Worm (Caenorhabditis elegans) whole organism, L1 larva: Measurements from ENCODE around the gene sam-10.

Experiments
- aha-1 ChIP-seq: fragments of 150-350 bp; optimal IDR thresholded peaks from 2 replicates; lab custom pipeline; 2014; ENCODE audit warnings: missing biosample characterization, missing genetic modification characterization
- ama-1 ChIP-seq: fragments of 150-350 bp; optimal IDR thresholded peaks from 2 replicates; lab custom pipeline; 2014
- ceh-8 ChIP-seq: fragments of 200-800 bp; sonication (Bioruptor generic); optimal IDR thresholded peaks from 2 replicates; lab custom pipeline; 2018; ENCODE audit warnings: mild to moderate bottlenecking, missing genetic modification characterization, moderate library complexity, missing compliant biosample characterization
- ceh-82 ChIP-seq, 3 experiments: fragments of 150-350 bp in 1 of 3; sonication (generic microtip) in 2 of 3; optimal IDR thresholded peaks; 2 replicates each; lab custom pipeline; 2014 to 2017; ENCODE audit warnings: missing biosample characterization in 3 of 3, missing genetic modification characterization in 3 of 3
- ceh-88 ChIP-seq: fragments of 200-800 bp; sonication (Bioruptor generic); IDR thresholded peaks from 2 replicates; pipeline ENCODE4 v1.3.6; 2022; ENCODE audit warnings: missing genetic modification characterization, missing compliant biosample characterization
- dsc-1 ChIP-seq: sonication (generic microtip); optimal IDR thresholded peaks from 2 replicates; lab custom pipeline; 2016; ENCODE audit warnings: mild to moderate bottlenecking, missing genetic modification characterization, missing compliant biosample characterization
- egl-13 ChIP-seq: sonication (generic microtip); optimal IDR thresholded peaks from 2 replicates; lab custom pipeline; 2016; ENCODE audit warnings: missing genotype, missing genetic modification reagents, missing genetic modification characterization, missing compliant biosample characterization
- egl-27 ChIP-seq, 2 experiments: fragments of 150-350 bp in 1 of 2; sonication (generic microtip); optimal IDR thresholded peaks; 3 replicates each; lab custom pipeline; 2017 to 2018; ENCODE audit warnings: missing biosample characterization in 2 of 2, missing genetic modification characterization in 2 of 2, missing genetic modification reagents in 2 of 2
- elt-3 ChIP-seq, 6 experiments: fragments of 150-350 bp in 1 of 6; sonication (generic microtip); optimal IDR thresholded peaks; 2 replicates each; lab custom pipeline; 2017 to 2018; ENCODE audit warnings: missing biosample characterization in 6 of 6, missing genetic modification characterization in 6 of 6, inconsistent platforms in 1 of 6
- ets-5 ChIP-seq: fragments of 200-800 bp; sonication (Bioruptor generic); IDR thresholded peaks from 2 replicates; pipeline ENCODE4 v1.3.6; 2022; ENCODE audit warnings: missing genetic modification characterization, missing compliant biosample characterization
- fkh-10 ChIP-seq: sonication (generic microtip); optimal IDR thresholded peaks from 2 replicates; lab custom pipeline; 2017; ENCODE audit warnings: missing biosample characterization, missing genetic modification reagents, missing genetic modification characterization
- grh-1 ChIP-seq: fragments of 200-800 bp; sonication (Bioruptor generic); IDR thresholded peaks from 2 replicates; pipeline ENCODE4 v1.3.6; 2022; ENCODE audit warnings: missing genetic modification reagents, missing genetic modification characterization, missing compliant biosample characterization
- hlh-4 ChIP-seq: sonication (generic microtip); optimal IDR thresholded peaks from 2 replicates; lab custom pipeline; 2016; ENCODE audit warnings: mild to moderate bottlenecking, missing genetic modification characterization, missing compliant biosample characterization
- irx-1 ChIP-seq: sonication (generic microtip); optimal IDR thresholded peaks from 2 replicates; lab custom pipeline; 2016; ENCODE audit warnings: missing genetic modification characterization, missing compliant biosample characterization
- isw-1 ChIP-seq: fragments of 200-800 bp; sonication (Bioruptor generic); IDR thresholded peaks from 2 replicates; pipeline ENCODE4 v1.3.6; 2022; ENCODE audit warnings: missing genetic modification characterization, missing compliant biosample characterization
- jun-1 ChIP-seq: fragments of 150-350 bp; optimal IDR thresholded peaks from 2 replicates; lab custom pipeline; 2014; ENCODE audit warnings: missing biosample characterization, missing genetic modification reagents, missing genetic modification characterization
- lin-13 ChIP-seq: fragments of 150-350 bp; optimal IDR thresholded peaks from 2 replicates; lab custom pipeline; 2014; ENCODE audit warnings: missing biosample characterization, missing genetic modification reagents, missing genetic modification characterization
- mab-9 ChIP-seq: fragments of 200-800 bp; sonication (Bioruptor generic); IDR thresholded peaks from 2 replicates; pipeline ENCODE4 v1.3.6; 2022; ENCODE audit warnings: missing genetic modification reagents, missing genetic modification characterization, missing compliant biosample characterization
- nhr-19 ChIP-seq: fragments of 200-800 bp; sonication (Bioruptor generic); conservative IDR thresholded peaks from 2 replicates; pipeline ENCODE4 v1.3.6; 2022; ENCODE audit warnings: missing genetic modification characterization, missing compliant biosample characterization
- nhr-20 ChIP-seq: sonication (generic microtip); optimal IDR thresholded peaks from 2 replicates; lab custom pipeline; 2016; ENCODE audit warnings: mild to moderate bottlenecking, missing genetic modification characterization, missing compliant biosample characterization
- nhr-28 ChIP-seq: fragments of 150-350 bp; optimal IDR thresholded peaks from 2 replicates; lab custom pipeline; 2014; ENCODE audit warnings: missing biosample characterization, missing genetic modification characterization
- nhr-47 ChIP-seq: sonication (generic microtip); optimal IDR thresholded peaks from 2 replicates; lab custom pipeline; 2016; ENCODE audit warnings: mild to moderate bottlenecking, missing genetic modification characterization, moderate library complexity, missing compliant biosample characterization
- nhr-71 ChIP-seq: sonication (generic microtip); optimal IDR thresholded peaks from 2 replicates; lab custom pipeline; 2016; ENCODE audit warnings: mild to moderate bottlenecking, missing genetic modification characterization, moderate library complexity, missing compliant biosample characterization
- nhr-85 ChIP-seq: sonication (generic microtip); peaks from one replicate; lab custom pipeline; 2016; ENCODE audit warnings: missing genetic modification characterization, inconsistent platforms, missing compliant biosample characterization
- pqm-1 ChIP-seq: sonication (generic microtip); optimal IDR thresholded peaks from 3 replicates; lab custom pipeline; 2017; ENCODE audit warnings: missing biosample characterization, missing genetic modification characterization
- skn-1 ChIP-seq: fragments of 150-350 bp; optimal IDR thresholded peaks from 2 replicates; lab custom pipeline; 2014; ENCODE audit warnings: missing biosample characterization, missing genetic modification characterization
- swsn-7 ChIP-seq: sonication (generic microtip); optimal IDR thresholded peaks from 2 replicates; lab custom pipeline; 2016; ENCODE audit warnings: missing genetic modification characterization, missing compliant biosample characterization
- tbx-2 ChIP-seq: sonication (generic microtip); optimal IDR thresholded peaks from 2 replicates; lab custom pipeline; 2016; ENCODE audit warnings: missing genetic modification characterization, missing compliant biosample characterization
- vab-15 ChIP-seq: sonication (generic microtip); optimal IDR thresholded peaks from 2 replicates; lab custom pipeline; 2017; ENCODE audit warnings: missing genotype, mild to moderate bottlenecking, missing genetic modification characterization, missing compliant biosample characterization
- xbp-1 ChIP-seq: sonication (generic microtip); optimal IDR thresholded peaks from 2 replicates; lab custom pipeline; 2016; ENCODE audit warnings: missing genetic modification characterization, missing compliant biosample characterization
- zag-1 ChIP-seq: fragments of 150-350 bp; optimal IDR thresholded peaks from 2 replicates; lab custom pipeline; 2014; ENCODE audit warnings: missing biosample characterization, missing genetic modification characterization

Gene sam-10

DNA sequence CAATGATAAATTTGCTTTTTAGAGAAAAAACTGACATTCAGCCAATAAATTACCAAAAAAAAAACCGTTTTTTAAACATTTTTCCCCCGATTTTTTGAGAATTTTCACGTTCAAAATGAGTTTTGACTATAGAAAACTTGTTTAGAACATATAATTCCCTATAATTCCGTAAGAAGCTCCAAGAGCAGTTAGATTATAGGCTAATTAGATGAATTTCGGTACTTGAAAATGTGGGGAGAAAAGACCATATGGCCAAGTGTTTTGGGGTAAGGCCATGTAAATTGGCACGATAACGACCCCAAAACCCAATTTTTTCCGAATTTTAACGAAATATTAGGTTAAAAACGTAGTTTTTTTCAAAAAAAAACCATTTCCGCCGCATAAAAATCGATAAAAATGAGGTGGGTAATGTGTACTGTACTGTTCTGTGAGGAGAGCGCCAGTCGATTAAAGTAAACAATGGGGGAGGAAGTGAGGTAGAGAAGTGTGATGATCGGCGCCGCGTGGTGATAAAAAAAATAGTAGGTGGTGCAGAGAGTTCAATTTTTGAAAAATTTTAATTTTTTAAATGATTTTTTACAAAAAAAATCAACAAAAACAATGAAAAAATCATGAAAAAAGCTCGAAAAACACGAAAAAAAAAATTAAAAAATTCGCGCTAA lies 2.9 kb upstream of the sam-10 start:
- TF ChIP-seq mab-9 (no peak), skn-1 (peak; percentile 18), ceh-88 (GFP tag; lab: Robert Waterston, UW) (no peak), lin-13 (GFP tag; lab: Kevin White, UChicago) (no peak), xbp-1 (no peak)

- TF ChIP-seq nhr-47, result no peak
- no peak for TF ChIP-seq nhr-20 (tag; lab: Kevin White, UChicago)
- TF ChIP-seq elt-3 (tag; optimal IDR thresholded peaks at IDR 0.05; lab: Kevin White, UChicago), result no peak
- TF ChIP-seq zag-1, result no peak
- no peak for TF ChIP-seq nhr-28 (tag; lab: Kevin White, UChicago)
- TF ChIP-seq nhr-71 (tag; lab: Kevin White, UChicago), result no peak
- TF ChIP-seq nhr-19, result no peak
- TF ChIP-seq jun-1 (tag; lab: Kevin White, UChicago), result no peak
- TF ChIP-seq, all 84 proteins: peak for 0
Observed at ce11 chrII:13326478-13326877, 3.8 kb downstream of the sam-10 start.

DNA sequence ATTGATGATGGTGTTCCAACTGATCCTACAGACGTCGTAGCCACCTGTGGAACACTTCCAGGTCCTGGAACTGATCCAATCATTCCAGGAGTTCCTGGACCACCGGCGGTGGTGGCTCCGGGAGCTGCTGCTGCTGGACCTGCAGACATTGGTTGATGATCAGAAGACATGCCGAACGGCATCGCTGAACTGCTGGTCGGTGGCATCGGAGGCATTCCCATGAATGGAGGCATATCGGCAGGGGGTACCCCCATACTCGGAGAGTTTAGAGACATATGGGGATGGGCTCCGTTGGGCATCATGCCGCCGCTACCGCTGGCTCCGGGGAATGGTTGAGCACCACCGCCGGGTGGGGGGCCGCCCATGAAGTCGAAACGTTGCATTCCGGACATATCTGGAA lies 5.0 kb downstream of the sam-10 start:
- TF ChIP-seq fkh-10 (GFP tag; lab: Kevin White, UChicago) (no peak), swsn-7 (tag; lab: Kevin White, UChicago) (no peak), ceh-8 (GFP tag; lab: Kevin White, UChicago) (peak; percentile 28)

DNA sequence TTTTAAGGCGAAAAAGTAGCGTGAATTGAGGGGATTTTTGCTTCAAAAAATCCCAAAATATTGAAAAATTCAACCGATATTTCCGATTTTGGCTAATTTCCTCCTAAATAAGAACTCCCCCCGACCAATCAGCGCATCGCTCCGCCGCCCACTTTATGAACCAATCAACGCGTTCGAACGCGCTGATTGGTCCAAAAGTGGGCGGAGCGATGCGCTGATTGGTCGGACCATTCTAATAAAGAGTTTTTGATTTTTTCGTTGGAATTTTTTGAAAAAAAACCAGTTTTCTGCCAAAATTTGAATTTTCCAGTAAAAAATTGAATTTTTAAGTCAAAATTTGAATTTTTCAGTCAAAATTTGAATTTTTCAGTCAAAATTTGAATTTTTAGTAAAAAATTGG lies 9.1 kb downstream of the sam-10 start:
- TF ChIP-seq aha-1 (tag; lab: Kevin White, UChicago) (no peak), dsc-1 (no peak), grh-1 (GFP tag; lab: Robert Waterston, UW) (0 out of 2 replicates have a peak, but pooled peaks have one; percentile 6), vab-15 (no peak), isw-1 (GFP tag; lab: Robert Waterston, UW) (no peak), irx-1 (tag; lab: Kevin White, UChicago) (no peak), nhr-85 (tag; lab: Kevin White, UChicago) (no peak), egl-27 (tag; optimal IDR thresholded peaks at IDR 0.05; lab: Kevin White, UChicago) (no peak)

- no peak for TF ChIP-seq hlh-4
- TF ChIP-seq ceh-82 (tag; optimal IDR thresholded peaks at IDR 0.05; lab: Kevin White, UChicago), result no peak
- peak; percentile 22 for TF ChIP-seq nhr-85 (tag; lab: Kevin White, UChicago)
- no peak for TF ChIP-seq vab-15
- TF ChIP-seq, all 84 proteins: peak for 1
Observed at ce11 chrII:13320811-13321210, 9.5 kb downstream of the sam-10 start, which contains the start of gene mac-1. Gene mac-1 (minus strand): TSS chrII:13320911.

DNA sequence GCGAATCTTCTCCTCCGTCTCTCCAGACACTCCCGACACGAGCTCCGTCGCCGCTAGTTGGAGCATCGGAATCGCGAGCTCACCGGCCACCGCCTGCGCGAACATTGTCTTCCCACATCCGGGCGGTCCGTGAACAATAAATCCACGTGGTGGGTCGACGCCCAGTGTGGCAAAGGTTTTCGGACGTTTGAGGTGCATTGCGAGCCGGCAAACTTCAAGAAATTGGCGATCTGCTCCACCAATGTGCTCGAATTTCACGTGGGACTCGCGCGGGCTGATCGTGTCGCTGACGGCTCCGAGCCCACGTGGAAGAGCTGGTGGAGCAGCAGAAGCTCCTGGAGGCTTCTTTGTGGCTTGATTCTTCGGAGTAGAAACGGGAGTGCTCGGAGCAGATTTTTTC lies 13.7 kb downstream of the sam-10 start:
- no peak for TF ChIP-seq pqm-1 (tag; lab: Kevin White, UChicago)
- TF ChIP-seq ama-1 (lab: Kevin White, UChicago), result no peak
- no peak for TF ChIP-seq tbx-2 (tag; lab: Kevin White, UChicago)
- TF ChIP-seq lin-13 (GFP tag; lab: Kevin White, UChicago), result no peak
- no peak for TF ChIP-seq egl-13
- TF ChIP-seq ets-5, result no peak
- TF ChIP-seq egl-27 (tag; optimal IDR thresholded peaks at IDR 0.05; lab: Kevin White, UChicago), result no peak
- TF ChIP-seq grh-1 (GFP tag; lab: Robert Waterston, UW), result no peak
- TF ChIP-seq, all 84 proteins: peak for 0
